Worm (Caenorhabditis elegans) whole organism, young adult: ENCODE results near the gene C45B2.2.
A peak's percentile ranks its signal among the peaks of the same experiment; 100 is the strongest.

Experiments
- B0336.3 ChIP-seq: fragments of 200-800 bp; sonication (Bioruptor generic); IDR thresholded peaks from 2 replicates; pipeline ENCODE4 v1.3.6; 2022; ENCODE audit warnings: missing genetic modification characterization, missing compliant biosample characterization
- F33H1.4 ChIP-seq: fragments of 200-800 bp; sonication (Bioruptor generic); IDR thresholded peaks from 2 replicates; pipeline ENCODE4 v1.3.6; 2022; ENCODE audit warnings: missing genetic modification reagents, missing genetic modification characterization, missing compliant biosample characterization
- F37B4.10 ChIP-seq: fragments of 200-800 bp; sonication (Bioruptor generic); IDR thresholded peaks from 2 replicates; pipeline ENCODE4 v1.3.6; 2022; ENCODE audit warnings: missing genetic modification characterization, missing compliant biosample characterization
- F49E8.2 ChIP-seq: sonication (generic microtip); optimal IDR thresholded peaks from 3 replicates; lab custom pipeline; 2017; ENCODE audit warnings: missing genetic modification characterization, mild to moderate bottlenecking, missing compliant biosample characterization, antibody characterized with exemption, moderate library complexity; ENCODE audit not compliant: insufficient read depth
- K11D2.4 ChIP-seq: fragments of 200-800 bp; sonication (Bioruptor generic); IDR thresholded peaks from 2 replicates; pipeline ENCODE4 v1.3.6; 2022; ENCODE audit warnings: missing genetic modification reagents, missing genetic modification characterization, missing compliant biosample characterization
- T26A5.8 ChIP-seq: sonication (generic microtip); optimal IDR thresholded peaks from 2 replicates; lab custom pipeline; 2016; ENCODE audit warnings: missing genetic modification characterization, missing compliant biosample characterization
- ZK185.1 ChIP-seq: sonication (generic microtip); optimal IDR thresholded peaks from 2 replicates; lab custom pipeline; 2016; ENCODE audit warnings: mild to moderate bottlenecking, missing genetic modification characterization, missing compliant biosample characterization; ENCODE audit not compliant: poor library complexity, severe bottlenecking
- aptf-2 ChIP-seq: fragments of 200-800 bp; sonication (Bioruptor generic); conservative IDR thresholded peaks from 2 replicates; pipeline ENCODE4 v1.3.6; 2022; ENCODE audit warnings: missing genetic modification reagents, missing genetic modification characterization, missing compliant biosample characterization
- atf-7 ChIP-seq: sonication (generic microtip); optimal IDR thresholded peaks from 2 replicates; lab custom pipeline; 2017; ENCODE audit warnings: mild to moderate bottlenecking, missing genetic modification characterization, missing compliant biosample characterization
- attf-6 ChIP-seq: fragments of 200-800 bp; sonication (Bioruptor generic); IDR thresholded peaks from 2 replicates; pipeline ENCODE4 v1.3.6; 2022; ENCODE audit warnings: missing genetic modification reagents, missing genetic modification characterization, missing compliant biosample characterization
- bed-2 ChIP-seq: fragments of 200-800 bp; sonication (Bioruptor generic); IDR thresholded peaks from 2 replicates; pipeline ENCODE4 v1.3.6; 2022; ENCODE audit warnings: missing genetic modification reagents, missing genetic modification characterization, missing compliant biosample characterization
- ccch-3 ChIP-seq: fragments of 200-800 bp; sonication (Bioruptor generic); optimal IDR thresholded peaks from 2 replicates; lab custom pipeline; 2018; ENCODE audit warnings: mild to moderate bottlenecking, missing genetic modification characterization, missing compliant biosample characterization
- cebp-1 ChIP-seq, 2 experiments: fragments of 200-800 bp in 1 of 2; sonication (Bioruptor generic) in 1 of 2; sonication (generic microtip) in 1 of 2; IDR thresholded peaks in 1 of 2; optimal IDR thresholded peaks in 1 of 2; 2 replicates each; pipeline versions ENCODE4 v1.3.6 to Lab custom; 2017 to 2022; ENCODE audit warnings: missing compliant biosample characterization in 2 of 2, missing genetic modification characterization in 2 of 2, mild to moderate bottlenecking in 1 of 2, missing genetic modification reagents in 1 of 2, moderate library complexity in 1 of 2
- ceh-27 ChIP-seq: fragments of 200-800 bp; sonication (Bioruptor generic); optimal IDR thresholded peaks from 2 replicates; lab custom pipeline; 2018; ENCODE audit warnings: mild to moderate bottlenecking, missing genetic modification characterization, moderate library complexity, missing compliant biosample characterization
- ceh-79 ChIP-seq: sonication (generic microtip); optimal IDR thresholded peaks from 2 replicates; lab custom pipeline; 2017; ENCODE audit warnings: mild to moderate bottlenecking, missing genetic modification characterization, missing compliant biosample characterization
- dox-1 ChIP-seq: fragments of 200-800 bp; sonication (Bioruptor generic); IDR thresholded peaks from 2 replicates; pipeline ENCODE4 v1.3.6; 2022; ENCODE audit warnings: missing genetic modification reagents, missing genetic modification characterization, missing compliant biosample characterization
- dpl-1 ChIP-seq: fragments of 150-350 bp; optimal IDR thresholded peaks from 2 replicates; lab custom pipeline; 2014; ENCODE audit warnings: missing biosample characterization, missing genetic modification reagents, missing genetic modification characterization
- ekl-4 ChIP-seq: fragments of 200-800 bp; sonication (Bioruptor generic); IDR thresholded peaks from 2 replicates; pipeline ENCODE4 v1.3.6; 2022; ENCODE audit warnings: missing genetic modification reagents, missing genetic modification characterization, missing compliant biosample characterization
- hlh-12 ChIP-seq: sonication (generic microtip); optimal IDR thresholded peaks from 2 replicates; lab custom pipeline; 2016; ENCODE audit warnings: missing genetic modification characterization, missing compliant biosample characterization
- hmg-20 ChIP-seq: fragments of 200-800 bp; sonication (Bioruptor generic); IDR thresholded peaks from 2 replicates; pipeline ENCODE4 v1.3.6; 2022; ENCODE audit warnings: missing genetic modification reagents, missing genetic modification characterization, missing compliant biosample characterization
- lin-40 ChIP-seq: sonication (generic microtip); optimal IDR thresholded peaks from 2 replicates; lab custom pipeline; 2016; ENCODE audit warnings: missing genetic modification characterization, mild to moderate bottlenecking, missing compliant biosample characterization, missing genotype, missing genetic modification reagents
- madf-10 ChIP-seq: sonication (generic microtip); optimal IDR thresholded peaks from 2 replicates; lab custom pipeline; 2016; ENCODE audit warnings: mild to moderate bottlenecking, missing genetic modification characterization, missing compliant biosample characterization
- mcd-1 ChIP-seq: fragments of 200-800 bp; sonication (Bioruptor generic); IDR thresholded peaks from 2 replicates; pipeline ENCODE4 v1.3.6; 2022; ENCODE audit warnings: missing genetic modification reagents, missing genetic modification characterization, missing compliant biosample characterization
- mxl-1 ChIP-seq: sonication (generic microtip); optimal IDR thresholded peaks from 2 replicates; lab custom pipeline; 2016; ENCODE audit warnings: missing genetic modification characterization, missing compliant biosample characterization
- nfya-1 ChIP-seq: sonication (generic microtip); optimal IDR thresholded peaks from 2 replicates; lab custom pipeline; 2017; ENCODE audit warnings: antibody characterized with exemption, missing compliant biosample characterization, missing genetic modification characterization, borderline replicate concordance; ENCODE audit not compliant: insufficient read depth
- nfya-2 ChIP-seq: fragments of 200-800 bp; sonication (Bioruptor generic); IDR thresholded peaks from 2 replicates; pipeline ENCODE4 v1.3.6; 2022; ENCODE audit warnings: missing genetic modification reagents, missing genetic modification characterization, missing compliant biosample characterization
- nfyb-1 ChIP-seq: fragments of 200-800 bp; sonication (Bioruptor generic); IDR thresholded peaks from 2 replicates; pipeline ENCODE4 v1.3.6; 2022; ENCODE audit warnings: missing genetic modification reagents, missing genetic modification characterization, missing compliant biosample characterization
- nhr-179 ChIP-seq: sonication (generic microtip); optimal IDR thresholded peaks from 2 replicates; lab custom pipeline; 2016; ENCODE audit warnings: mild to moderate bottlenecking, missing genetic modification characterization, missing compliant biosample characterization
- nhr-90 ChIP-seq: sonication (generic microtip); optimal IDR thresholded peaks from 2 replicates; lab custom pipeline; 2016; ENCODE audit warnings: missing genotype, mild to moderate bottlenecking, missing genetic modification characterization, missing compliant biosample characterization
- pbrm-1 ChIP-seq: fragments of 200-800 bp; sonication (Bioruptor generic); IDR thresholded peaks from 2 replicates; pipeline ENCODE4 v1.3.6; 2022; ENCODE audit warnings: missing genetic modification reagents, missing genetic modification characterization, missing compliant biosample characterization
- repo-1 ChIP-seq: sonication (generic microtip); optimal IDR thresholded peaks from 2 replicates; lab custom pipeline; 2017; ENCODE audit warnings: mild to moderate bottlenecking, missing genetic modification characterization, missing compliant biosample characterization
- snpc-1.1 ChIP-seq: sonication (generic microtip); optimal IDR thresholded peaks from 2 replicates; lab custom pipeline; 2017; ENCODE audit warnings: missing genetic modification characterization, mild to moderate bottlenecking, missing compliant biosample characterization, antibody characterized with exemption, moderate library complexity, missing genotype, missing genetic modification reagents; ENCODE audit not compliant: insufficient read depth
- snpc-1.3 ChIP-seq: sonication (generic microtip); optimal IDR thresholded peaks from 2 replicates; lab custom pipeline; 2017; ENCODE audit warnings: missing genetic modification characterization, mild to moderate bottlenecking, missing compliant biosample characterization, antibody characterized with exemption, moderate library complexity, missing genotype, missing genetic modification reagents; ENCODE audit not compliant: insufficient read depth
- sptf-2 ChIP-seq: fragments of 200-800 bp; sonication (Bioruptor generic); optimal IDR thresholded peaks from 2 replicates; lab custom pipeline; 2018; ENCODE audit warnings: mild to moderate bottlenecking, missing genetic modification characterization, missing compliant biosample characterization
- tbp1 ChIP-seq: fragments of 200-800 bp; sonication (Bioruptor generic); optimal IDR thresholded peaks from 2 replicates; lab custom pipeline; 2018; ENCODE audit warnings: mild to moderate bottlenecking, missing genetic modification characterization, missing compliant biosample characterization
- tbx-9 ChIP-seq: sonication (generic microtip); optimal IDR thresholded peaks from 2 replicates; lab custom pipeline; 2016; ENCODE audit warnings: borderline replicate concordance, missing genetic modification characterization, inconsistent platforms, missing compliant biosample characterization
- zfh-2 ChIP-seq: fragments of 200-800 bp; sonication (Bioruptor generic); conservative IDR thresholded peaks from 2 replicates; pipeline ENCODE4 v1.3.6; 2022; ENCODE audit warnings: missing genetic modification reagents, missing genetic modification characterization, missing compliant biosample characterization
- ztf-18 ChIP-seq: sonication (generic microtip); optimal IDR thresholded peaks from 2 replicates; lab custom pipeline; 2016; ENCODE audit warnings: missing genotype, mild to moderate bottlenecking, missing genetic modification characterization, missing compliant biosample characterization
- ztf-26 ChIP-seq: sonication (generic microtip); optimal IDR thresholded peaks from 2 replicates; lab custom pipeline; 2017; ENCODE audit warnings: missing genetic modification characterization, missing compliant biosample characterization

C45B2.2 gene

ce11 chrX:6097551-6097950, 13.0 kb downstream of the C45B2.2 start, which contains the start of gene C15H9.4:
TSS of gene C15H9.4 (plus strand) at chrX:6097643.
- TF ChIP-seq cebp-1 (GFP tag; IDR thresholded peaks at IDR 0.05; lab: Robert Waterston, UW) = no peak
- TF ChIP-seq cebp-1 (tag; optimal IDR thresholded peaks at IDR 0.05; lab: Kevin White, UChicago) = peak; percentile 56
- no peak for TF ChIP-seq hlh-12 (tag; lab: Kevin White, UChicago)
- no peak for TF ChIP-seq B0336.3 (GFP tag; lab: Robert Waterston, UW)
- no peak for TF ChIP-seq tbx-9 (tag; lab: Kevin White, UChicago)
- TF ChIP-seq sptf-2 (GFP tag; lab: Kevin White, UChicago) = no peak
- no peak for TF ChIP-seq snpc-1.3
- TF ChIP-seq mcd-1 (GFP tag; lab: Robert Waterston, UW) = 0 out of 2 replicates have a peak, but pooled peaks have one; percentile 8
- no peak for TF ChIP-seq dpl-1 (GFP tag; lab: Kevin White, UChicago)
- no peak for TF ChIP-seq mxl-1 (tag; lab: Kevin White, UChicago)
- TF ChIP-seq tbp1 (GFP tag; lab: Kevin White, UChicago) = peak; percentile 26
- peak; percentile 2 for TF ChIP-seq lin-40 (tag; lab: Kevin White, UChicago)
- peak; percentile 35 for TF ChIP-seq repo-1 (tag; lab: Kevin White, UChicago)
- TF ChIP-seq nhr-179 (tag; lab: Kevin White, UChicago) = no peak
- no peak for TF ChIP-seq F33H1.4 (GFP tag; lab: Robert Waterston, UW)
- TF ChIP-seq T26A5.8 (tag; lab: Kevin White, UChicago) = no peak
- no peak for TF ChIP-seq nhr-90 (tag; lab: Kevin White, UChicago)
- TF ChIP-seq hmg-20 (GFP tag; lab: Robert Waterston, UW) = no peak
- TF ChIP-seq zfh-2 (GFP tag; lab: Robert Waterston, UW) = peak; percentile 31; the same call in 1 of the 2 replicates
- TF ChIP-seq dox-1 (GFP tag; lab: Robert Waterston, UW) = 0 out of 2 replicates have a peak, but pooled peaks have one; percentile 22
- TF ChIP-seq K11D2.4 (GFP tag; lab: Robert Waterston, UW) = no peak
- no peak for TF ChIP-seq ccch-3
- TF ChIP-seq aptf-2 (GFP tag; lab: Robert Waterston, UW) = no peak
- TF ChIP-seq ceh-79 (tag; lab: Kevin White, UChicago) = no peak
- no peak for TF ChIP-seq nfya-1 (tag; lab: Kevin White, UChicago)
- TF ChIP-seq ztf-26 (tag; lab: Kevin White, UChicago) = no peak
- peak; percentile 71; the same call in 1 of the 2 replicates for TF ChIP-seq nfyb-1 (GFP tag; lab: Robert Waterston, UW)
- TF ChIP-seq ZK185.1 (tag; lab: Kevin White, UChicago) = no peak
- no peak for TF ChIP-seq madf-10
- TF ChIP-seq F37B4.10 (GFP tag; lab: Robert Waterston, UW) = no peak
- no peak for TF ChIP-seq ekl-4 (GFP tag; lab: Robert Waterston, UW)
- TF ChIP-seq ztf-18 (tag; lab: Kevin White, UChicago) = no peak
- no peak for TF ChIP-seq nfya-2 (GFP tag; lab: Robert Waterston, UW)
- TF ChIP-seq F49E8.2 (tag; lab: Kevin White, UChicago) = no peak
- no peak for TF ChIP-seq bed-2 (GFP tag; lab: Robert Waterston, UW)
- no peak for TF ChIP-seq attf-6 (GFP tag; lab: Robert Waterston, UW)
- no peak for TF ChIP-seq snpc-1.1 (tag; lab: Kevin White, UChicago)
- TF ChIP-seq atf-7 (tag; lab: Kevin White, UChicago) = no peak
- TF ChIP-seq ceh-27 (GFP tag; lab: Kevin White, UChicago) = peak; percentile 51
- TF ChIP-seq pbrm-1 (GFP tag; lab: Robert Waterston, UW) = 0 out of 2 replicates have a peak, but pooled peaks have one; percentile 29
